Worm (Caenorhabditis elegans) whole organism, young adult: ENCODE results near the gene age-1.

Source experiments
- D2030.7 ChIP-seq: fragments of 200-800 bp; sonication (Bioruptor generic); IDR thresholded peaks from 2 replicates; pipeline ENCODE4 v1.3.6; 2022; ENCODE audit warnings: missing genetic modification reagents, missing genetic modification characterization, missing compliant biosample characterization
- F33H1.4 ChIP-seq: fragments of 200-800 bp; sonication (Bioruptor generic); IDR thresholded peaks from 2 replicates; pipeline ENCODE4 v1.3.6; 2022; ENCODE audit warnings: missing genetic modification reagents, missing genetic modification characterization, missing compliant biosample characterization
- F37B4.10 ChIP-seq: fragments of 200-800 bp; sonication (Bioruptor generic); IDR thresholded peaks from 2 replicates; pipeline ENCODE4 v1.3.6; 2022; ENCODE audit warnings: missing genetic modification characterization, missing compliant biosample characterization
- Y67H2A.10 ChIP-seq: fragments of 200-800 bp; sonication (Bioruptor generic); conservative IDR thresholded peaks from 2 replicates; pipeline ENCODE4 v1.3.6; 2022; ENCODE audit warnings: missing genetic modification reagents, missing genetic modification characterization, missing compliant biosample characterization
- aptf-3 ChIP-seq: fragments of 200-800 bp; sonication (Bioruptor generic); IDR thresholded peaks from 2 replicates; pipeline ENCODE4 v1.3.6; 2022; ENCODE audit warnings: missing genetic modification characterization, missing compliant biosample characterization
- atf-7 ChIP-seq: sonication (generic microtip); optimal IDR thresholded peaks from 2 replicates; lab custom pipeline; 2017; ENCODE audit warnings: mild to moderate bottlenecking, missing genetic modification characterization, missing compliant biosample characterization
- attf-3 ChIP-seq: fragments of 200-800 bp; sonication (Bioruptor generic); conservative IDR thresholded peaks from 2 replicates; pipeline ENCODE4 v1.3.6; 2022; ENCODE audit warnings: missing genetic modification reagents, missing genetic modification characterization, missing compliant biosample characterization
- attf-6 ChIP-seq: fragments of 200-800 bp; sonication (Bioruptor generic); IDR thresholded peaks from 2 replicates; pipeline ENCODE4 v1.3.6; 2022; ENCODE audit warnings: missing genetic modification reagents, missing genetic modification characterization, missing compliant biosample characterization
- bed-2 ChIP-seq: fragments of 200-800 bp; sonication (Bioruptor generic); IDR thresholded peaks from 2 replicates; pipeline ENCODE4 v1.3.6; 2022; ENCODE audit warnings: missing genetic modification reagents, missing genetic modification characterization, missing compliant biosample characterization
- cebp-1 ChIP-seq, 2 experiments: fragments of 200-800 bp in 1 of 2; sonication (Bioruptor generic) in 1 of 2; sonication (generic microtip) in 1 of 2; IDR thresholded peaks in 1 of 2; optimal IDR thresholded peaks in 1 of 2; 2 replicates each; pipeline versions ENCODE4 v1.3.6 to Lab custom; 2017 to 2022; ENCODE audit warnings: missing compliant biosample characterization in 2 of 2, missing genetic modification characterization in 2 of 2, mild to moderate bottlenecking in 1 of 2, missing genetic modification reagents in 1 of 2, moderate library complexity in 1 of 2
- ceh-40 ChIP-seq: fragments of 200-800 bp; sonication (Bioruptor generic); IDR thresholded peaks from 2 replicates; pipeline ENCODE4 v1.3.6; 2022; ENCODE audit warnings: missing genetic modification characterization, missing compliant biosample characterization
- die-1 ChIP-seq: sonication (generic microtip); optimal IDR thresholded peaks from 2 replicates; lab custom pipeline; 2016; ENCODE audit warnings: missing genotype, mild to moderate bottlenecking, missing genetic modification characterization, missing compliant biosample characterization
- efl-1 ChIP-seq: fragments of 150-350 bp; optimal IDR thresholded peaks from 2 replicates; lab custom pipeline; 2014; ENCODE audit warnings: missing biosample characterization, missing genetic modification reagents, missing genetic modification characterization
- egl-44 ChIP-seq: fragments of 200-800 bp; sonication (Bioruptor generic); IDR thresholded peaks from 2 replicates; pipeline ENCODE4 v1.3.6; 2022; ENCODE audit warnings: missing genetic modification reagents, missing genetic modification characterization, missing compliant biosample characterization
- ekl-4 ChIP-seq: fragments of 200-800 bp; sonication (Bioruptor generic); IDR thresholded peaks from 2 replicates; pipeline ENCODE4 v1.3.6; 2022; ENCODE audit warnings: missing genetic modification reagents, missing genetic modification characterization, missing compliant biosample characterization
- hmg-20 ChIP-seq: fragments of 200-800 bp; sonication (Bioruptor generic); IDR thresholded peaks from 2 replicates; pipeline ENCODE4 v1.3.6; 2022; ENCODE audit warnings: missing genetic modification reagents, missing genetic modification characterization, missing compliant biosample characterization
- let-526 ChIP-seq: fragments of 200-800 bp; sonication (Bioruptor generic); IDR thresholded peaks from 2 replicates; pipeline ENCODE4 v1.3.6; 2022; ENCODE audit warnings: missing genetic modification reagents, missing genetic modification characterization, missing compliant biosample characterization
- let-607 ChIP-seq, 2 experiments: fragments of 200-800 bp in 1 of 2; sonication (Bioruptor generic) in 1 of 2; sonication (generic microtip) in 1 of 2; optimal IDR thresholded peaks; 2 replicates each; lab custom pipeline; 2016 to 2018; ENCODE audit warnings: mild to moderate bottlenecking in 2 of 2, missing compliant biosample characterization in 2 of 2, missing genetic modification characterization in 2 of 2, moderate library complexity in 2 of 2, missing genotype in 1 of 2
- lin-35 ChIP-seq, 3 experiments: fragments of 150-350 bp in 2 of 3; sonication (generic microtip) in 1 of 3; optimal IDR thresholded peaks; 2 replicates each; lab custom pipeline; 2014 to 2018; ENCODE audit warnings: missing biosample characterization in 3 of 3, missing genetic modification characterization in 3 of 3, missing genetic modification reagents in 3 of 3
- lir-1 ChIP-seq: fragments of 200-800 bp; sonication (Bioruptor generic); conservative IDR thresholded peaks from 2 replicates; pipeline ENCODE4 v1.3.6; 2022; ENCODE audit warnings: missing genetic modification reagents, missing genetic modification characterization, missing compliant biosample characterization
- madf-3 ChIP-seq: fragments of 200-800 bp; sonication (Bioruptor generic); IDR thresholded peaks from 2 replicates; pipeline ENCODE4 v1.3.6; 2022; ENCODE audit warnings: missing genetic modification reagents, missing genetic modification characterization, missing compliant biosample characterization
- madf-6 ChIP-seq: fragments of 200-800 bp; sonication (Bioruptor generic); IDR thresholded peaks from 2 replicates; pipeline ENCODE4 v1.3.6; 2022; ENCODE audit warnings: missing genetic modification reagents, missing genetic modification characterization, missing compliant biosample characterization
- nhr-80 ChIP-seq: sonication (generic microtip); optimal IDR thresholded peaks from 2 replicates; lab custom pipeline; 2016; ENCODE audit warnings: missing genetic modification characterization, missing compliant biosample characterization
- pbrm-1 ChIP-seq: fragments of 200-800 bp; sonication (Bioruptor generic); IDR thresholded peaks from 2 replicates; pipeline ENCODE4 v1.3.6; 2022; ENCODE audit warnings: missing genetic modification reagents, missing genetic modification characterization, missing compliant biosample characterization
- snpc-1.1 ChIP-seq: sonication (generic microtip); optimal IDR thresholded peaks from 2 replicates; lab custom pipeline; 2017; ENCODE audit warnings: missing genetic modification characterization, mild to moderate bottlenecking, missing compliant biosample characterization, antibody characterized with exemption, moderate library complexity, missing genotype, missing genetic modification reagents; ENCODE audit not compliant: insufficient read depth
- snpc-4 ChIP-seq, 5 experiments: fragments of 150-350 bp in 1 of 5; sonication (generic microtip) in 4 of 5; optimal IDR thresholded peaks; 2 replicates each; lab custom pipeline; 2014 to 2018; ENCODE audit warnings: missing genetic modification characterization in 5 of 5, missing biosample characterization in 3 of 5, antibody characterized with exemption in 2 of 5, mild to moderate bottlenecking in 2 of 5, missing compliant biosample characterization in 2 of 5, missing genotype in 2 of 5, moderate library complexity in 2 of 5, missing genetic modification reagents in 1 of 5
- unc-130 ChIP-seq: sonication (generic microtip); optimal IDR thresholded peaks from 2 replicates; lab custom pipeline; 2016; ENCODE audit warnings: missing genetic modification reagents, missing genetic modification characterization, missing compliant biosample characterization
- ztf-18 ChIP-seq: sonication (generic microtip); optimal IDR thresholded peaks from 2 replicates; lab custom pipeline; 2016; ENCODE audit warnings: missing genotype, mild to moderate bottlenecking, missing genetic modification characterization, missing compliant biosample characterization
- ztf-22 ChIP-seq: fragments of 200-800 bp; sonication (Bioruptor generic); optimal IDR thresholded peaks from 2 replicates; lab custom pipeline; 2018; ENCODE audit warnings: mild to moderate bottlenecking, missing genetic modification characterization, moderate library complexity, missing compliant biosample characterization
- ztf-26 ChIP-seq: sonication (generic microtip); optimal IDR thresholded peaks from 2 replicates; lab custom pipeline; 2017; ENCODE audit warnings: missing genetic modification characterization, missing compliant biosample characterization
- ztf-6 ChIP-seq: fragments of 200-800 bp; sonication (Bioruptor generic); IDR thresholded peaks from 2 replicates; pipeline ENCODE4 v1.3.6; 2022; ENCODE audit warnings: missing genetic modification reagents, missing genetic modification characterization, missing compliant biosample characterization

The age-1 gene

ce11 chrII:11472542-11472941 lies 54.3 kb downstream of the age-1 start (continued):
- TF ChIP-seq Y67H2A.10 (GFP tag; lab: Robert Waterston, UW): no peak
- TF ChIP-seq bed-2: no peak
- peak; percentile 47 for TF ChIP-seq ztf-18 (tag; lab: Kevin White, UChicago)
- peak; percentile 31 for TF ChIP-seq ztf-26 (tag; lab: Kevin White, UChicago)
- TF ChIP-seq cebp-1 (GFP tag; IDR thresholded peaks at IDR 0.05; lab: Robert Waterston, UW): peak; percentile 58; the same call in 1 of the 2 replicates
- peak; percentile 80 for TF ChIP-seq cebp-1 (tag; optimal IDR thresholded peaks at IDR 0.05; lab: Kevin White, UChicago)
- no peak for TF ChIP-seq D2030.7 (GFP tag; lab: Robert Waterston, UW)
- TF ChIP-seq ztf-6: no peak
- no peak for TF ChIP-seq let-607 (tag; optimal IDR thresholded peaks at IDR 0.05; lab: Kevin White, UChicago)
- no peak for TF ChIP-seq F33H1.4 (GFP tag; lab: Robert Waterston, UW)
- no peak for TF ChIP-seq snpc-4 (GFP tag; optimal IDR thresholded peaks at IDR 0.05; lab: Kevin White, UChicago)
- peak in 2 of 4 experiments; percentile 43 to 50 for TF ChIP-seq snpc-4 (tag; optimal IDR thresholded peaks at IDR 0.05; lab: Kevin White, UChicago)
- no peak for TF ChIP-seq snpc-1.1
- TF ChIP-seq, all 124 proteins: peak for 11

ce11 chrII:11471916-11472315 lies 54.9 kb downstream of the age-1 start, which contains the start of gene mfn-1:
Gene mfn-1, minus strand, starts transcription at chrII:11472016.
- no peak for TF ChIP-seq unc-130 (GFP tag; lab: Kevin White, UChicago)
- no peak for TF ChIP-seq attf-3 (GFP tag; lab: Robert Waterston, UW)
- TF ChIP-seq let-526 (GFP tag; lab: Robert Waterston, UW): no peak
- TF ChIP-seq lir-1 (GFP tag; lab: Robert Waterston, UW): no peak
- no peak for TF ChIP-seq egl-44 (GFP tag; lab: Robert Waterston, UW)
- no peak for TF ChIP-seq ztf-22 (GFP tag; lab: Kevin White, UChicago)
- no peak for TF ChIP-seq die-1 (tag; lab: Kevin White, UChicago)
- no peak for TF ChIP-seq Y67H2A.10 (GFP tag; lab: Robert Waterston, UW)
- no peak for TF ChIP-seq lin-35 (GFP tag; optimal IDR thresholded peaks at IDR 0.05; lab: Kevin White, UChicago)
- TF ChIP-seq attf-6: no peak
- TF ChIP-seq madf-3 (GFP tag; lab: Robert Waterston, UW): no peak
- no peak for TF ChIP-seq F37B4.10 (GFP tag; lab: Robert Waterston, UW)
- no peak for TF ChIP-seq snpc-4 (GFP tag; optimal IDR thresholded peaks at IDR 0.05; lab: Kevin White, UChicago)
- no peak for TF ChIP-seq snpc-4 (tag; optimal IDR thresholded peaks at IDR 0.05; lab: Kevin White, UChicago)
- TF ChIP-seq hmg-20 (GFP tag; lab: Robert Waterston, UW): no peak
- TF ChIP-seq aptf-3: no peak
- no peak for TF ChIP-seq efl-1 (GFP tag; lab: Kevin White, UChicago)

DNA sequence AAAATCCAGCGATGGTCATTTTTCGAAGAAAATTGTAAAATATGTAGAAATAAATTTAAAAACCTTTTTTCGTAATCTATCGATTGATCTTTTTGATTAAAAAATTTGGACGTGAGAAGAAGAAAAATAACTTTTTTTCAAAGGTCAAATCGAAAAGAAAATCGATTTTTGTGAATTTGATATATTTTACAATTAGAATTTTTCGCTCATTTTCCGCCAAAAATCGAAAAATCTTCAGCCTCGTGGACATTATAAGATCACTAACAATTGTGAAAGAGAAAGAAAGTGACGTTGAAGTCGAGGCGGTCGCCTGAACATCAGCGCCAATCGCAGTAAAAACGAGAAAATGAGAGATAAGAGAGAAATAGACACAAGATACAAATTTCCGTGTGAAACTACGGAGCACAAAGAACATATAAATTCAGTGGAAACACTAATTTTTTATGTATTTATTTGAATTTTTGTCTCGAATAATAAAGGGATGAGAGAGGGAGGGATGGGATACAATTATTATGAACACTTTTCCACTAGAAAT lies 57.2 kb downstream of the age-1 start, which contains the start of gene cisd-1:
Gene cisd-1, minus strand, starts transcription at position 51 of the 535 bp plus-strand sequence.
- TF ChIP-seq ceh-40 (GFP tag; lab: Robert Waterston, UW) (no peak), cebp-1 (GFP tag; IDR thresholded peaks at IDR 0.05; lab: Robert Waterston, UW) (peak; percentile 25; the same call in 1 of the 2 replicates), cebp-1 (tag; optimal IDR thresholded peaks at IDR 0.05; lab: Kevin White, UChicago) (peak; percentile 59), ekl-4 (GFP tag; lab: Robert Waterston, UW) (0 out of 2 replicates have a peak, but pooled peaks have one; percentile 32), atf-7 (tag; lab: Kevin White, UChicago) (peak; percentile 32), lin-35 (GFP tag; optimal IDR thresholded peaks at IDR 0.05; lab: Kevin White, UChicago) (no peak), pbrm-1 (GFP tag; lab: Robert Waterston, UW) (0 out of 2 replicates have a peak, but pooled peaks have one; percentile 30), madf-6 (0 out of 2 replicates have a peak, but pooled peaks have one; percentile 16), ztf-18 (tag; lab: Kevin White, UChicago) (peak; percentile 5), nhr-80 (peak; percentile 61)
